Fruit fly (Drosophila melanogaster): ENCODE data around the gene CG13950.
A peak's percentile ranks its signal among the peaks of the same experiment; 100 is the strongest.

The CG13950 gene

dm6 chr2L:892461-892860 lies 32.5 kb downstream of the CG13950 start (continued):
- TF ChIP-seq Vsx1 (GFP tag; optimal IDR thresholded peaks at IDR 0.05) = no peak
- peak; percentile 37 for TF ChIP-seq her (GFP tag; optimal IDR thresholded peaks at IDR 0.05)
- no peak for TF ChIP-seq Bgb (GFP tag; IDR thresholded peaks at IDR 0.05; ENCODE audit: partially characterized antibody)
- TF ChIP-seq CG4707 (GFP tag; optimal IDR thresholded peaks at IDR 0.05) = no peak
- no peak for TF ChIP-seq CG5953 (GFP tag; IDR thresholded peaks at IDR 0.05)
- no peak for TF ChIP-seq Dip3 (GFP tag; optimal IDR thresholded peaks at IDR 0.05)
- TF ChIP-seq CG10431 (GFP tag; optimal IDR thresholded peaks at IDR 0.05) = no peak
- no peak for TF ChIP-seq CG8089 (GFP tag; optimal IDR thresholded peaks at IDR 0.05)
- TF ChIP-seq stc (GFP tag; IDR thresholded peaks at IDR 0.05) = peak; percentile 50; the same call in 1 of the 2 replicates
- no peak for TF ChIP-seq CG42726 (GFP tag; IDR thresholded peaks at IDR 0.05; ENCODE audit: partially characterized antibody)
- TF ChIP-seq CG6272 (GFP tag; IDR thresholded peaks at IDR 0.05) = no peak
- no peak for TF ChIP-seq klu (GFP tag; IDR thresholded peaks at IDR 0.05)
- TF ChIP-seq bigmax (GFP tag; optimal IDR thresholded peaks at IDR 0.05) = no peak
- TF ChIP-seq Bdp1 (GFP tag; optimal IDR thresholded peaks at IDR 0.05) = no peak
- no peak; the same call in 1 of the 2 replicates for TF ChIP-seq Ptx1 (GFP tag; IDR thresholded peaks at IDR 0.05)
- no peak for TF ChIP-seq CG11247 (GFP tag; IDR thresholded peaks at IDR 0.05)
- 0 out of 2 replicates have a peak, but pooled peaks have one; percentile 34 for TF ChIP-seq ttk (GFP tag; IDR thresholded peaks at IDR 0.05)
- TF ChIP-seq gcm2 (GFP tag; optimal IDR thresholded peaks at IDR 0.05) = no peak
- no peak for TF ChIP-seq zen2 (GFP tag; IDR thresholded peaks at IDR 0.05; ENCODE audit: partially characterized antibody)
- no peak for TF ChIP-seq slou (GFP tag; optimal IDR thresholded peaks at IDR 0.05)
- TF ChIP-seq CG6689 (GFP tag; IDR thresholded peaks at IDR 0.05) = peak; percentile 41; the same call in 1 of the 2 replicates
- no peak for TF ChIP-seq Stat92E (GFP tag; optimal IDR thresholded peaks at IDR 0.05)
- peak; percentile 53 for TF ChIP-seq Hmr (GFP tag; optimal IDR thresholded peaks at IDR 0.05)
- no peak for TF ChIP-seq sob (GFP tag; IDR thresholded peaks at IDR 0.05)
- peak; percentile 33 for TF ChIP-seq NfI (GFP tag; optimal IDR thresholded peaks at IDR 0.05)
- TF ChIP-seq cg (GFP tag; optimal IDR thresholded peaks at IDR 0.05) = no peak
- TF ChIP-seq CG2678 (tag; optimal IDR thresholded peaks at IDR 0.05) = peak; percentile 61
- peak; percentile 48 for TF ChIP-seq CG15269 (tag; optimal IDR thresholded peaks at IDR 0.05)
- TF ChIP-seq CG6854 (GFP tag; optimal IDR thresholded peaks at IDR 0.05) = no peak
- TF ChIP-seq wdn (GFP tag; IDR thresholded peaks at IDR 0.05) = peak; percentile 28; the same call in 1 of the 2 replicates
- TF ChIP-seq B-H1 (GFP tag; IDR thresholded peaks at IDR 0.05) = peak; percentile 24; the same call in 1 of the 3 replicates
- no peak for TF ChIP-seq gfzf (GFP tag; optimal IDR thresholded peaks at IDR 0.05)
- TF ChIP-seq HLHmδ (GFP tag; optimal IDR thresholded peaks at IDR 0.05) = no peak
- TF ChIP-seq CG4424 (GFP tag; optimal IDR thresholded peaks at IDR 0.05) = no peak

dm6 chr2L:893171-893570 lies 33.2 kb downstream of the CG13950 start:
- peak; percentile 29; the same call in 1 of the 2 replicates for TF ChIP-seq slbo (GFP tag; IDR thresholded peaks at IDR 0.05)
- TF ChIP-seq CG6272 (GFP tag; IDR thresholded peaks at IDR 0.05) = no peak
- TF ChIP-seq CG2678 (tag; optimal IDR thresholded peaks at IDR 0.05) = peak; percentile 10
- peak; percentile 3 for TF ChIP-seq Ets65A (GFP tag)
- TF ChIP-seq Tbp (GFP tag; optimal IDR thresholded peaks at IDR 0.05) = no peak
- TF ChIP-seq row (GFP tag; IDR thresholded peaks at IDR 0.05) = peak; percentile 46; the same call in 2 of the 3 replicates
- TF ChIP-seq sens (GFP tag) = peak; percentile 60
- peak; percentile 19; the same call in 1 of the 2 replicates for TF ChIP-seq Ptx1 (GFP tag; IDR thresholded peaks at IDR 0.05)
- peak; percentile 71 for TF ChIP-seq CG13894 (tag; optimal IDR thresholded peaks at IDR 0.05)
- TF ChIP-seq knrl (GFP tag; IDR thresholded peaks at IDR 0.05; ENCODE audit: partially characterized antibody) = no peak
- TF ChIP-seq D19B (GFP tag; optimal IDR thresholded peaks at IDR 0.05) = peak; percentile 62
- no peak for TF ChIP-seq CG10565 (GFP tag; optimal IDR thresholded peaks at IDR 0.05)
- TF ChIP-seq Med (GFP tag) = peak; percentile 17
- TF ChIP-seq CG8388 (GFP tag; optimal IDR thresholded peaks at IDR 0.05) = no peak
- TF ChIP-seq seq (GFP tag; IDR thresholded peaks at IDR 0.05) = no peak

Measured in whole organism, embryonic.